Fruit fly (Drosophila melanogaster): ENCODE results near the gene CG14421.

DNA sequence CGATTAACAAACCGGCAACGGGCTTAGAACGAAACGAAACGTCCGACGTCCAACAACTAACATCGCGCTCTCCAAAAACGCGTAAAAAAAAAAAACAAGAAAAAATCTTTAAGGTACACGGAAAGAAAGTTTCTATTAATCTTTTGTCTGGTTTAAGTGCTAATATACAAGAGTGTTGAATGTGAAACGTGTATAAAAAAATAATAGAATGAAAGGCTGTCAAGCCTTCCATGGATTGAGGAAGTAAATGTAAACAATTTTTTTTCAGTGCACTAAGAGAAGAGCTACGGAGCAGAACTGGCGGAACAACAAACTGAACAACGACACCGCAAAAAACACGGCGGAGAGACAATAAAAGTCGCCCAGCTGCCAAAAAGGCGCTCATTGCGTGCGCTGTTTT lies 21.5 kb upstream of the CG14421 start, which contains the start of gene CG3588:
- TF ChIP-seq CG8478 (optimal IDR thresholded peaks at IDR 0.05), result no peak
- TF ChIP-seq CTCF (optimal IDR thresholded peaks at IDR 0.05), result no peak
